Worm (Caenorhabditis elegans) whole organism, L4 larva: ENCODE data around the gene gop-2.

Experiments used
- D1046.2 ChIP-seq: fragments of 200-800 bp; sonication (Bioruptor generic); IDR thresholded peaks from 2 replicates; pipeline ENCODE4 v1.3.6; 2022; ENCODE audit warnings: missing genetic modification characterization, missing compliant biosample characterization
- F10B5.3 ChIP-seq: sonication (generic microtip); optimal IDR thresholded peaks from 2 replicates; lab custom pipeline; 2016; ENCODE audit warnings: mild to moderate bottlenecking, missing genetic modification characterization, missing compliant biosample characterization
- F26F4.8 ChIP-seq: fragments of 200-800 bp; sonication (Bioruptor generic); conservative IDR thresholded peaks from 2 replicates; pipeline ENCODE4 v1.3.6; 2022; ENCODE audit warnings: missing genetic modification characterization, missing compliant biosample characterization
- Y105C5A.15 ChIP-seq: fragments of 200-800 bp; sonication (Bioruptor generic); IDR thresholded peaks from 2 replicates; pipeline ENCODE4 v1.3.6; 2022; ENCODE audit warnings: missing genetic modification characterization, missing compliant biosample characterization
- Y5F2A.4 ChIP-seq: fragments of 200-800 bp; sonication (Bioruptor generic); optimal IDR thresholded peaks from 2 replicates; lab custom pipeline; 2018; ENCODE audit warnings: mild to moderate bottlenecking, missing genetic modification characterization, missing compliant biosample characterization
- ZK337.2 ChIP-seq: fragments of 200-800 bp; sonication (Bioruptor generic); IDR thresholded peaks from 2 replicates; pipeline ENCODE4 v1.3.6; 2022; ENCODE audit warnings: missing genetic modification reagents, missing genetic modification characterization, missing compliant biosample characterization
- ZK546.5 ChIP-seq, 2 experiments: sonication (generic microtip); optimal IDR thresholded peaks; 2 replicates each; lab custom pipeline; 2017; ENCODE audit warnings: missing biosample characterization in 2 of 2, missing genetic modification characterization in 2 of 2
- aha-1 ChIP-seq: fragments of 150-350 bp; peaks from one replicate; lab custom pipeline; 2014; ENCODE audit warnings: missing biosample characterization, missing genetic modification characterization
- aly-2 ChIP-seq: sonication (generic microtip); optimal IDR thresholded peaks from 2 replicates; lab custom pipeline; 2018; ENCODE audit warnings: missing biosample characterization, missing genetic modification characterization
- ceh-44 ChIP-seq: fragments of 200-800 bp; sonication (Bioruptor generic); IDR thresholded peaks from 2 replicates; pipeline ENCODE4 v1.3.6; 2022; ENCODE audit warnings: missing genetic modification reagents, missing genetic modification characterization, missing compliant biosample characterization
- ceh-62 ChIP-seq: sonication (generic microtip); optimal IDR thresholded peaks from 2 replicates; lab custom pipeline; 2017; ENCODE audit warnings: missing biosample characterization, missing genetic modification characterization
- cey-2 ChIP-seq: sonication (generic microtip); optimal IDR thresholded peaks from 3 replicates; lab custom pipeline; 2017; ENCODE audit warnings: missing genetic modification characterization, mild to moderate bottlenecking, missing compliant biosample characterization, antibody characterized with exemption, borderline replicate concordance; ENCODE audit not compliant: insufficient read depth
- daf-16 ChIP-seq, 3 experiments: sonication (generic microtip); optimal IDR thresholded peaks; 2 replicates each; lab custom pipeline; 2016 to 2017; ENCODE audit warnings: missing genetic modification characterization in 3 of 3, missing genetic modification reagents in 3 of 3, mild to moderate bottlenecking in 2 of 3, missing compliant biosample characterization in 2 of 3, missing biosample characterization in 1 of 3, moderate library complexity in 1 of 3
- daf-8 ChIP-seq: fragments of 200-800 bp; sonication (Bioruptor generic); IDR thresholded peaks from 2 replicates; pipeline ENCODE4 v1.3.6; 2022; ENCODE audit warnings: missing genetic modification characterization, missing compliant biosample characterization
- dmd-8 ChIP-seq: fragments of 200-800 bp; sonication (Bioruptor generic); IDR thresholded peaks from 2 replicates; pipeline ENCODE4 v1.3.6; 2022; ENCODE audit warnings: missing genetic modification characterization, missing compliant biosample characterization
- dmd-9 ChIP-seq: fragments of 200-800 bp; sonication (Bioruptor generic); IDR thresholded peaks from 2 replicates; pipeline ENCODE4 v1.3.6; 2022; ENCODE audit warnings: missing genetic modification reagents, missing genetic modification characterization, missing compliant biosample characterization
- duxl-1 ChIP-seq: sonication (generic microtip); optimal IDR thresholded peaks from 2 replicates; lab custom pipeline; 2016; ENCODE audit warnings: mild to moderate bottlenecking, missing genetic modification characterization, moderate library complexity, missing compliant biosample characterization; ENCODE audit not compliant: poor library complexity
- dve-1 ChIP-seq: sonication (generic microtip); optimal IDR thresholded peaks from 2 replicates; lab custom pipeline; 2017; ENCODE audit warnings: antibody characterized with exemption, mild to moderate bottlenecking, missing genetic modification characterization, missing compliant biosample characterization; ENCODE audit not compliant: insufficient read depth
- egl-27 ChIP-seq: sonication (generic microtip); optimal IDR thresholded peaks from 3 replicates; lab custom pipeline; 2017; ENCODE audit warnings: missing biosample characterization, missing genetic modification reagents, missing genetic modification characterization
- hif-1 ChIP-seq, 2 experiments: sonication (generic microtip); optimal IDR thresholded peaks; 2 replicates each; lab custom pipeline; 2016 to 2017; ENCODE audit warnings: missing compliant biosample characterization in 2 of 2, missing genetic modification characterization in 2 of 2, missing genetic modification reagents in 2 of 2, missing genotype in 2 of 2, mild to moderate bottlenecking in 1 of 2
- hlh-30 ChIP-seq: sonication (generic microtip); optimal IDR thresholded peaks from 2 replicates; lab custom pipeline; 2017; ENCODE audit warnings: antibody characterized with exemption, mild to moderate bottlenecking, missing genetic modification characterization, missing compliant biosample characterization; ENCODE audit not compliant: insufficient read depth
- jun-1 ChIP-seq: fragments of 150-350 bp; optimal IDR thresholded peaks from 2 replicates; lab custom pipeline; 2014; ENCODE audit warnings: missing biosample characterization, missing genetic modification reagents, missing genetic modification characterization
- lin-38 ChIP-seq: fragments of 200-800 bp; sonication (Bioruptor generic); IDR thresholded peaks from 2 replicates; pipeline ENCODE4 v1.3.6; 2022; ENCODE audit warnings: missing genetic modification reagents, missing genetic modification characterization, missing compliant biosample characterization
- lin-39 ChIP-seq: fragments of 150-350 bp; optimal IDR thresholded peaks from 2 replicates; lab custom pipeline; 2014; ENCODE audit warnings: missing biosample characterization, missing genetic modification reagents, missing genetic modification characterization
- lir-3 ChIP-seq: sonication (generic microtip); optimal IDR thresholded peaks from 2 replicates; lab custom pipeline; 2016; ENCODE audit warnings: mild to moderate bottlenecking, missing genetic modification characterization, missing compliant biosample characterization
- madf-5 ChIP-seq, 2 experiments: fragments of 200-800 bp; sonication (Bioruptor generic); IDR thresholded peaks; 2 replicates each; pipeline ENCODE4 v1.3.6; 2022; ENCODE audit warnings: missing compliant biosample characterization in 2 of 2, missing genetic modification characterization in 2 of 2
- mes-2 ChIP-seq: sonication (generic microtip); optimal IDR thresholded peaks from 2 replicates; lab custom pipeline; 2016; ENCODE audit warnings: missing genotype, mild to moderate bottlenecking, missing genetic modification characterization, missing compliant biosample characterization; ENCODE audit not compliant: poor library complexity, severe bottlenecking
- mxl-2 ChIP-seq: fragments of 200-800 bp; sonication (Bioruptor generic); conservative IDR thresholded peaks from 2 replicates; pipeline ENCODE4 v1.3.6; 2022; ENCODE audit warnings: missing genetic modification reagents, missing genetic modification characterization, missing compliant biosample characterization
- nhr-102 ChIP-seq: sonication (generic microtip); optimal IDR thresholded peaks from 2 replicates; lab custom pipeline; 2016; ENCODE audit warnings: mild to moderate bottlenecking, missing genetic modification characterization, moderate library complexity, missing compliant biosample characterization
- nhr-25 ChIP-seq: sonication (generic microtip); optimal IDR thresholded peaks from 2 replicates; lab custom pipeline; 2017; ENCODE audit warnings: missing genetic modification characterization, mild to moderate bottlenecking, missing compliant biosample characterization, antibody characterized with exemption, moderate library complexity, borderline replicate concordance; ENCODE audit not compliant: insufficient read depth
- nhr-28 ChIP-seq: fragments of 150-350 bp; optimal IDR thresholded peaks from 2 replicates; lab custom pipeline; 2014; ENCODE audit warnings: missing biosample characterization, missing genetic modification characterization
- nhr-41 ChIP-seq: fragments of 200-800 bp; sonication (Bioruptor generic); IDR thresholded peaks from 2 replicates; pipeline ENCODE4 v1.3.6; 2022; ENCODE audit warnings: missing genetic modification reagents, missing genetic modification characterization, missing compliant biosample characterization
- nhr-42 ChIP-seq: fragments of 200-800 bp; sonication (Bioruptor generic); IDR thresholded peaks from 2 replicates; pipeline ENCODE4 v1.3.6; 2022; ENCODE audit warnings: missing genetic modification characterization, missing compliant biosample characterization
- nhr-6 ChIP-seq: fragments of 150-350 bp; optimal IDR thresholded peaks from 2 replicates; lab custom pipeline; 2014; ENCODE audit warnings: missing biosample characterization, missing genetic modification characterization
- nhr-77 ChIP-seq: fragments of 150-350 bp; optimal IDR thresholded peaks from 2 replicates; lab custom pipeline; 2014; ENCODE audit warnings: missing biosample characterization, missing genetic modification characterization
- pha-4 ChIP-seq, 2 experiments: fragments of 150-350 bp in 1 of 2; fragments of 200-800 bp in 1 of 2; sonication (Bioruptor generic) in 1 of 2; IDR thresholded peaks in 1 of 2; optimal IDR thresholded peaks in 1 of 2; 2 replicates each; pipeline versions ENCODE4 v1.3.6 to Lab custom; 2014 to 2022; ENCODE audit warnings: missing genetic modification characterization in 2 of 2, missing genetic modification reagents in 2 of 2, missing biosample characterization in 1 of 2, missing compliant biosample characterization in 1 of 2
- pqm-1 ChIP-seq: sonication (generic microtip); optimal IDR thresholded peaks from 2 replicates; lab custom pipeline; 2017; ENCODE audit warnings: missing biosample characterization, missing genetic modification characterization
- sdz-12 ChIP-seq: fragments of 200-800 bp; sonication (Bioruptor generic); optimal IDR thresholded peaks from 2 replicates; lab custom pipeline; 2018; ENCODE audit warnings: mild to moderate bottlenecking, missing genetic modification characterization, missing compliant biosample characterization
- set-16 ChIP-seq: fragments of 200-800 bp; sonication (Bioruptor generic); IDR thresholded peaks from 2 replicates; pipeline ENCODE4 v1.3.6; 2022; ENCODE audit warnings: missing genetic modification reagents, missing genetic modification characterization, missing compliant biosample characterization
- skn-1 ChIP-seq: fragments of 150-350 bp; optimal IDR thresholded peaks from 2 replicates; lab custom pipeline; 2014; ENCODE audit warnings: missing biosample characterization, missing genetic modification characterization
- snpc-4 ChIP-seq: fragments of 150-350 bp; optimal IDR thresholded peaks from 2 replicates; lab custom pipeline; 2014; ENCODE audit warnings: missing biosample characterization, missing genetic modification characterization
- spr-1 ChIP-seq: sonication (generic microtip); optimal IDR thresholded peaks from 2 replicates; lab custom pipeline; 2016; ENCODE audit warnings: mild to moderate bottlenecking, missing genetic modification characterization, missing compliant biosample characterization
- unc-130 ChIP-seq: sonication (generic microtip); optimal IDR thresholded peaks from 2 replicates; lab custom pipeline; 2016; ENCODE audit warnings: missing genetic modification reagents, missing genetic modification characterization, missing compliant biosample characterization
- unc-62 ChIP-seq, 3 experiments: fragments of 150-350 bp in 1 of 3; sonication (generic microtip); optimal IDR thresholded peaks in 2 of 3; peaks in 1 of 3; 1 replicate in 1 of 3; 2 replicates in 2 of 3; lab custom pipeline; 2014 to 2017; ENCODE audit warnings: missing biosample characterization in 3 of 3, missing genetic modification characterization in 3 of 3, missing genetic modification reagents in 3 of 3, missing genotype in 1 of 3
- vab-7 ChIP-seq: fragments of 200-800 bp; sonication (Bioruptor generic); IDR thresholded peaks from 2 replicates; pipeline ENCODE4 v1.3.6; 2022; ENCODE audit warnings: missing genetic modification reagents, missing genetic modification characterization, missing compliant biosample characterization
- zfp-2 ChIP-seq: sonication (generic microtip); optimal IDR thresholded peaks from 2 replicates; lab custom pipeline; 2016; ENCODE audit warnings: mild to moderate bottlenecking, missing genetic modification characterization, missing compliant biosample characterization
- ztf-11 ChIP-seq: fragments of 150-350 bp; optimal IDR thresholded peaks from 2 replicates; lab custom pipeline; 2014; ENCODE audit warnings: missing biosample characterization, missing genetic modification characterization
- ztf-7 ChIP-seq: fragments of 150-350 bp; optimal IDR thresholded peaks from 2 replicates; lab custom pipeline; 2014; ENCODE audit warnings: missing biosample characterization, missing genetic modification characterization

Gene gop-2

DNA sequence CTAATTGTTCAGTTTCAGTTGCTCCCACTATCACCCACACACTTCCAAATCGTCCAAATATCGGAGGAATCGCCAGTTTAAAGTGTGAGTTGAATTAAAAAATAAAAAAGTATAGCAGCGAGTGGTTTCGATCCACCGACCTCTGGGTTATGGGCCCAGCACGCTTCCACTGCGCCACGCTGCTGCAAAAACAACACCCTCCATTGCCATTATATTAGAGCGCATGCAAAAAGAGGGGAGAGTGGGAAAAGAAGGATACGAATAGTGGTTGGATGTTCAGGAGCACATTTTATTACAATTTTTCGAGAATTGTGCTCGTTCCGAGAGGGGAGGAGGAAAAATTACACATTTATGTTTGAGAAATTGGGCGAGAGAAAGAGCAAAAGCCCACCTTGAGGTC, 36.0 kb downstream of the gop-2 start (continued):
- TF ChIP-seq mes-2 (peak; percentile 68), daf-16 (GFP tag; optimal IDR thresholded peaks at IDR 0.05; lab: Kevin White, UChicago) (peak; percentile 78 to 86), daf-16 (tag; optimal IDR thresholded peaks at IDR 0.05; lab: Kevin White, UChicago) (peak; percentile 46), cey-2 (tag; lab: Kevin White, UChicago) (no peak), hif-1 (tag; optimal IDR thresholded peaks at IDR 0.05; lab: Kevin White, UChicago) (peak; percentile 2 to 56), hlh-30 (peak; percentile 13), ztf-11 (tag; lab: Kevin White, UChicago) (no peak), set-16 (no peak), nhr-6 (tag; lab: Kevin White, UChicago) (no peak), unc-130 (peak; percentile 78), pqm-1 (tag; lab: Kevin White, UChicago) (no peak), daf-8 (GFP tag; lab: Robert Waterston, UW) (no peak), nhr-42 (GFP tag; lab: Robert Waterston, UW) (peak; percentile 78), Y5F2A.4 (GFP tag; lab: Kevin White, UChicago) (peak; percentile 74), D1046.2 (GFP tag; lab: Robert Waterston, UW) (peak; percentile 81), aha-1 (tag; lab: Kevin White, UChicago) (no peak), nhr-77 (tag; lab: Kevin White, UChicago) (no peak), lir-3 (peak; percentile 81), lin-39 (tag; lab: Kevin White, UChicago) (no peak), zfp-2 (tag; lab: Kevin White, UChicago) (peak; percentile 35), jun-1 (tag; lab: Kevin White, UChicago) (no peak), ZK546.5 (tag; optimal IDR thresholded peaks at IDR 0.05; lab: Kevin White, UChicago) (no peak), dmd-8 (GFP tag; lab: Robert Waterston, UW) (peak; percentile 97), snpc-4 (no peak), duxl-1 (tag; lab: Kevin White, UChicago) (peak; percentile 71), spr-1 (tag; lab: Kevin White, UChicago) (peak; percentile 76), nhr-28 (peak; percentile 23), ceh-62 (no peak), nhr-25 (no peak), madf-5 (GFP tag; IDR thresholded peaks at IDR 0.05; lab: Robert Waterston, UW) (peak; percentile 15 to 75; a peak in 2 of 4 replicates), ztf-7 (tag; lab: Kevin White, UChicago) (no peak), lin-38 (GFP tag; lab: Robert Waterston, UW) (peak; percentile 83), vab-7 (GFP tag; lab: Robert Waterston, UW) (peak; percentile 92), unc-62 (GFP tag; optimal IDR thresholded peaks at IDR 0.05 in 1 of 2; lab: Kevin White, UChicago) (peak in 1 of 2 experiments; percentile 27), unc-62 (tag; optimal IDR thresholded peaks at IDR 0.05; lab: Kevin White, UChicago) (no peak), aly-2 (tag; lab: Kevin White, UChicago) (no peak), ZK337.2 (GFP tag; lab: Robert Waterston, UW) (peak; percentile 86), F26F4.8 (GFP tag; lab: Robert Waterston, UW) (peak; percentile 93), sdz-12 (peak; percentile 82), Y105C5A.15 (GFP tag; lab: Robert Waterston, UW) (0 out of 2 replicates have a peak, but pooled peaks have one; percentile 47), F10B5.3 (tag; lab: Kevin White, UChicago) (peak; percentile 41), pha-4 (GFP tag; IDR thresholded peaks at IDR 0.05; lab: Robert Waterston, UW) (peak; percentile 90), pha-4 (tag; optimal IDR thresholded peaks at IDR 0.05; lab: Kevin White, UChicago) (no peak), dve-1 (tag; lab: Kevin White, UChicago) (peak; percentile 50), skn-1 (tag; lab: Kevin White, UChicago) (no peak), nhr-102 (tag; lab: Kevin White, UChicago) (peak; percentile 57), dmd-9 (GFP tag; lab: Robert Waterston, UW) (peak; percentile 65; the same call in 1 of the 2 replicates), nhr-41 (GFP tag; lab: Robert Waterston, UW) (peak; percentile 65; the same call in 1 of the 2 replicates), ceh-44 (GFP tag; lab: Robert Waterston, UW) (peak; percentile 85; the same call in 1 of the 2 replicates), mxl-2 (GFP tag; lab: Robert Waterston, UW) (peak; percentile 80), egl-27 (tag; lab: Kevin White, UChicago) (no peak)
